Worm (Caenorhabditis elegans): ENCODE data around the gene VM106R.1.

DNA sequence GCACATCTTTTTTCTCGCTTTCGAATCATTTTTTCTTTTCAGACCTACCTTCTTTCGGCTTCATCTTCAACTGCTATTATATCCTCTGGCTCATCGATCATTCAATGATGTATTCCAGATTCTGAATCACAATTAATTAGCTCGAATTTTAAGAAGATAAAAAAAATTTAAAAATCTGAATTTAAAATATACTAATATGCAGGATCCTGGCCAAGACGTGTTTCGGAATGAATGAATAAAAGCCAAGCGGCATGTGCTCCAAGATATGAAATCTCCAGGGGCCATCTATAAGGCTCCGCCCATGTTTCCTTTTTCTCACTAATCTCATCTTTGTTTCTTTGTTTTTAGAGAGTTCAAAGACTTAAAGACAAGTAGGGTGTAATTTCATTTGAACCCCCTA is 51.0 kb downstream of the VM106R.1 start, which contains the start of gene mpz-1:
- TF ChIP-seq zip-8 (tag; optimal IDR thresholded peaks at IDR 0.05) = no peak
- no peak for TF ChIP-seq mep-1 (tag; optimal IDR thresholded peaks at IDR 0.05)
- TF ChIP-seq ceh-43 (GFP tag; optimal IDR thresholded peaks at IDR 0.05) = no peak
- no peak for TF ChIP-seq lin-13 (tag; optimal IDR thresholded peaks at IDR 0.05)
- TF ChIP-seq snpc-4 (tag; optimal IDR thresholded peaks at IDR 0.05) = no peak
- no peak for TF ChIP-seq elt-1 (tag; optimal IDR thresholded peaks at IDR 0.05; ENCODE audit: borderline replicate concordance, insufficient read depth)
- no peak for TF ChIP-seq cnd-1 (tag; optimal IDR thresholded peaks at IDR 0.05)
- TF ChIP-seq nhr-76 (tag; optimal IDR thresholded peaks at IDR 0.05) = no peak
- TF ChIP-seq nhr-237 (tag; optimal IDR thresholded peaks at IDR 0.05) = no peak

Data from whole organism, mixed stage, embryonic.